Worm (Caenorhabditis elegans): Measurements from ENCODE around the gene Y39G8B.2.
A peak's percentile ranks its signal among the peaks of the same experiment; 100 is the strongest.

Gene Y39G8B.2

ce11 chrII:13974136-13974535 is 1.9 kb downstream of the Y39G8B.2 start:
- 0 out of 2 replicates have a peak, but pooled peaks have one; percentile 19 for TF ChIP-seq nhr-42 (GFP tag; IDR thresholded peaks at IDR 0.05)
- 0 out of 2 replicates have a peak, but pooled peaks have one; percentile 4 for TF ChIP-seq tra-1 (GFP tag; IDR thresholded peaks at IDR 0.05)
- TF ChIP-seq ceh-28 (tag; optimal IDR thresholded peaks at IDR 0.05), result no peak

- TF ChIP-seq hlh-30 (tag; optimal IDR thresholded peaks at IDR 0.05; ENCODE audit: insufficient read depth) (peak; percentile 15), lir-3 (tag; optimal IDR thresholded peaks at IDR 0.05) (no peak), R02D3.7 (tag; optimal IDR thresholded peaks at IDR 0.05) (no peak), nhr-102 (tag; optimal IDR thresholded peaks at IDR 0.05) (no peak), ZK337.2 (GFP tag; IDR thresholded peaks at IDR 0.05) (no peak), aha-1 (tag) (no peak), zfp-2 (tag; optimal IDR thresholded peaks at IDR 0.05) (no peak), F26F4.8 (GFP tag; conservative IDR thresholded peaks at IDR 0.05) (no peak), Y48G9A.11 (GFP tag; IDR thresholded peaks at IDR 0.05) (no peak), ceh-44 (GFP tag; IDR thresholded peaks at IDR 0.05) (no peak), aly-2 (tag; optimal IDR thresholded peaks at IDR 0.05) (no peak), unc-62 (GFP tag; optimal IDR thresholded peaks at IDR 0.05 in 1 of 2) (peak in 1 of 2 experiments; percentile 79), unc-62 (tag; optimal IDR thresholded peaks at IDR 0.05) (no peak), nhr-111 (GFP tag; optimal IDR thresholded peaks at IDR 0.05) (no peak), snpc-1.2 (GFP tag; IDR thresholded peaks at IDR 0.05) (no peak), madf-5 (GFP tag; IDR thresholded peaks at IDR 0.05) (no peak), nhr-28 (tag; optimal IDR thresholded peaks at IDR 0.05) (peak; percentile 51), Y75B8A.6 (GFP tag; IDR thresholded peaks at IDR 0.05) (no peak), pqm-1 (tag; optimal IDR thresholded peaks at IDR 0.05) (peak; percentile 5), attf-4 (tag; optimal IDR thresholded peaks at IDR 0.05) (no peak), daf-12 (tag; optimal IDR thresholded peaks at IDR 0.05) (no peak), ceh-62 (tag; optimal IDR thresholded peaks at IDR 0.05) (no peak), ceh-32 (tag; optimal IDR thresholded peaks at IDR 0.05; ENCODE audit: poor library complexity) (no peak), daf-16 (GFP tag; optimal IDR thresholded peaks at IDR 0.05) (no peak), daf-16 (tag; optimal IDR thresholded peaks at IDR 0.05) (peak; percentile 41), lin-38 (GFP tag; IDR thresholded peaks at IDR 0.05) (no peak), D1046.2 (GFP tag; IDR thresholded peaks at IDR 0.05) (no peak), hlh-11 (tag; optimal IDR thresholded peaks at IDR 0.05) (peak; percentile 27), duxl-1 (tag; optimal IDR thresholded peaks at IDR 0.05; ENCODE audit: poor library complexity) (no peak), dve-1 (tag; optimal IDR thresholded peaks at IDR 0.05; ENCODE audit: insufficient read depth) (peak; percentile 60), hif-1 (tag; optimal IDR thresholded peaks at IDR 0.05) (no peak), ctbp-1 (GFP tag; IDR thresholded peaks at IDR 0.05) (no peak), skn-1 (tag; optimal IDR thresholded peaks at IDR 0.05) (no peak), nhr-42 (GFP tag; IDR thresholded peaks at IDR 0.05) (no peak), mxl-2 (GFP tag; conservative IDR thresholded peaks at IDR 0.05) (no peak), tra-1 (GFP tag; IDR thresholded peaks at IDR 0.05) (no peak), lsy-2 (tag; optimal IDR thresholded peaks at IDR 0.05) (peak in 1 of 2 experiments; percentile 40), fos-1 (tag; optimal IDR thresholded peaks at IDR 0.05) (no peak), unc-39 (tag; optimal IDR thresholded peaks at IDR 0.05) (no peak), hmg-1.1 (GFP tag; IDR thresholded peaks at IDR 0.05) (no peak), tag-97 (GFP tag; IDR thresholded peaks at IDR 0.05) (no peak), saeg-2 (GFP tag; IDR thresholded peaks at IDR 0.05) (no peak), nhr-237 (tag; optimal IDR thresholded peaks at IDR 0.05) (no peak), nhr-77 (tag; optimal IDR thresholded peaks at IDR 0.05) (peak; percentile 46), egl-43 (GFP tag; IDR thresholded peaks at IDR 0.05) (no peak), Y105C5A.15 (GFP tag; IDR thresholded peaks at IDR 0.05) (no peak), ces-1 (GFP tag; optimal IDR thresholded peaks at IDR 0.05) (no peak), lin-1 (GFP tag; IDR thresholded peaks at IDR 0.05) (no peak), gei-8 (GFP tag; optimal IDR thresholded peaks at IDR 0.05) (no peak), fkh-10 (GFP tag; optimal IDR thresholded peaks at IDR 0.05) (no peak)
These were observed 2.5 kb downstream of the Y39G8B.2 start, which contains the start of gene Y39G8B.1 for ce11 chrII:13973514-13973913. Y39G8B.1 (minus strand) TSS chrII:13973812.
